Fruit fly (Drosophila melanogaster): ENCODE measurements around the gene CG13358.

CG13358 gene

DNA sequence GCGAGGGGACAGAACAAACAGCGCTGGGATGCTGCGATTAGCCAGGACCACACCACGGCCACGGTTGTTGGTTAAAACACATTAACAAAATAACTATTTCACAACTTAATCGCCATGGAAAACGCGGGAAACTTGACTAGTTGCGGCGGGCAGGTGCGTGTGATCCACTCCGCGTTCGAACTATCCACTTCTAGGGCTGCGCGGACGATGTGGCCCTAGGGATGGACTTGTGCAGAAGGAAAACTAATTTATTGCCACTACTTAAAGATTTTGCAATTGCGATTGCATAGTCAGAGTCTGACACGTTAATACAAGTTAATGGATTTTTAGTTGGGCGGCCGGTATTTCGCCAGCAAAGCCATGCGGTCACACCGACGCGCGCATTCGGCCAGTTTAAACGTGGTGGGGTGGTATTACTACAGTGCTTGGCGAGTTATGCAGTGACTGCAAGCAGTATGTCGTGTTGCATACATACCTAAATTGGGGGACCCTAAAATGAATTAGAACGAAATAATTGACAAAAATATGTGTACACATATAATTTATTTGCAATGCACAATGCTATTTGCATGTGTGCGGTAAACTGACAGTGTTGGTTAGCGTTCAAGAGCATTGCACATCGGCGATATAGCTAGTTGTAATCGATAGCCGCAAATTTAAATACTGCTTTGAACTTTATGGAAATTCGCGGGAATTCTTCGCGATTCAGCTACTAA is 3.4 kb downstream of the CG13358 start, which contains the start of gene Rbf (continued):
- TF ChIP-seq grau (tag; optimal IDR thresholded peaks at IDR 0.05) (no peak), sens-2 (GFP tag; IDR thresholded peaks at IDR 0.05) (no peak), Dref (GFP tag; IDR thresholded peaks at IDR 0.05) (peak; percentile 69), CG17186 (GFP tag; optimal IDR thresholded peaks at IDR 0.05) (peak; percentile 65), ab (GFP tag; optimal IDR thresholded peaks at IDR 0.05) (no peak), ERR (GFP tag; optimal IDR thresholded peaks at IDR 0.05) (no peak), dpn (GFP tag; optimal IDR thresholded peaks at IDR 0.05) (no peak), Dp (GFP tag; optimal IDR thresholded peaks at IDR 0.05) (peak; percentile 89), Ssrp (tag; optimal IDR thresholded peaks at IDR 0.05) (no peak), run (tag; optimal IDR thresholded peaks at IDR 0.05) (no peak), CG7357 (GFP tag; IDR thresholded peaks at IDR 0.05) (no peak), CG1792 (GFP tag; optimal IDR thresholded peaks at IDR 0.05) (no peak), MTF-1 (GFP tag; optimal IDR thresholded peaks at IDR 0.05; ENCODE audit: borderline replicate concordance) (no peak), CG6854 (GFP tag; optimal IDR thresholded peaks at IDR 0.05) (no peak), Abd-B (GFP tag; optimal IDR thresholded peaks at IDR 0.05) (no peak), unc-4 (GFP tag; IDR thresholded peaks at IDR 0.05; ENCODE audit: partially characterized antibody) (peak; percentile 62), al (GFP tag; IDR thresholded peaks at IDR 0.05) (no peak), bcd (GFP tag; optimal IDR thresholded peaks at IDR 0.05) (no peak), CG7987 (GFP tag; optimal IDR thresholded peaks at IDR 0.05) (no peak), Xbp1 (GFP tag; optimal IDR thresholded peaks at IDR 0.05) (no peak), CG11504 (tag; optimal IDR thresholded peaks at IDR 0.05) (no peak), CG12236 (GFP tag; optimal IDR thresholded peaks at IDR 0.05) (no peak), crc (GFP tag; optimal IDR thresholded peaks at IDR 0.05) (no peak), CG6689 (GFP tag; IDR thresholded peaks at IDR 0.05) (no peak), repo (GFP tag; optimal IDR thresholded peaks at IDR 0.05) (no peak), gro (GFP tag; optimal IDR thresholded peaks at IDR 0.05) (no peak), fd64A (GFP tag; optimal IDR thresholded peaks at IDR 0.05) (no peak), Nf-YB (GFP tag; optimal IDR thresholded peaks at IDR 0.05) (no peak), pho (GFP tag; optimal IDR thresholded peaks at IDR 0.05) (no peak), CG12071 (GFP tag; optimal IDR thresholded peaks at IDR 0.05) (no peak), btn (GFP tag; optimal IDR thresholded peaks at IDR 0.05) (no peak), Hsf (GFP tag; optimal IDR thresholded peaks at IDR 0.05) (no peak), Dip2 (GFP tag; IDR thresholded peaks at IDR 0.05) (no peak), dmrt11E (tag; optimal IDR thresholded peaks at IDR 0.05) (no peak), Blimp-1 (GFP tag; optimal IDR thresholded peaks at IDR 0.05) (no peak), CG3407 (GFP tag; optimal IDR thresholded peaks at IDR 0.05) (no peak), CkIIα-i1 (GFP tag; IDR thresholded peaks at IDR 0.05) (no peak), Usf (GFP tag; optimal IDR thresholded peaks at IDR 0.05) (no peak), CG17829 (tag; optimal IDR thresholded peaks at IDR 0.05) (no peak), CG12104 (GFP tag; optimal IDR thresholded peaks at IDR 0.05) (no peak), CG2889 (GFP tag; IDR thresholded peaks at IDR 0.05) (no peak), CG9817 (tag; optimal IDR thresholded peaks at IDR 0.05) (no peak), Hmr (GFP tag; optimal IDR thresholded peaks at IDR 0.05) (peak; percentile 24), Neu2 (GFP tag; optimal IDR thresholded peaks at IDR 0.05; ENCODE audit: borderline replicate concordance) (no peak), CG1602 (GFP tag; optimal IDR thresholded peaks at IDR 0.05) (no peak), ATbp (GFP tag; optimal IDR thresholded peaks at IDR 0.05) (no peak), pfk (GFP tag; optimal IDR thresholded peaks at IDR 0.05) (no peak), bigmax (GFP tag; optimal IDR thresholded peaks at IDR 0.05) (no peak), CG10959 (GFP tag; IDR thresholded peaks at IDR 0.05) (no peak), onecut (GFP tag; IDR thresholded peaks at IDR 0.05) (no peak)

Data from whole organism, embryonic.